Fruit fly (Drosophila melanogaster) whole organism, embryonic: Measurements from ENCODE around the gene CG43755.
A peak's percentile ranks its signal among the peaks of the same experiment; 100 is the strongest.

Experiments
- Adf1 ChIP-seq: fragments of 200-800 bp; sonication (Bioruptor generic); IDR thresholded peaks from 2 replicates; pipeline ENCODE4 v1.3.6; 2022; ENCODE audit warnings: missing biosample characterization, missing genetic modification characterization
- Atf6 ChIP-seq: fragments of 200-800 bp; sonication (Bioruptor generic); IDR thresholded peaks from 2 replicates; pipeline ENCODE4 v1.3.6; 2022; ENCODE audit warnings: missing biosample characterization, missing genetic modification characterization
- Bdp1 ChIP-seq: fragments of 200-800 bp; sonication (Bioruptor generic); optimal IDR thresholded peaks from 3 replicates; lab custom pipeline; 2016; ENCODE audit warnings: missing biosample characterization, missing genetic modification characterization
- CG11456 ChIP-seq: fragments of 200-800 bp; sonication (Bioruptor generic); IDR thresholded peaks from 3 replicates; pipeline ENCODE4 v1.3.6; 2022; ENCODE audit warnings: missing biosample characterization, missing genetic modification characterization
- CG1602 ChIP-seq: fragments of 200-800 bp; sonication (Bioruptor generic); optimal IDR thresholded peaks from 3 replicates; lab custom pipeline; 2016; ENCODE audit warnings: missing biosample characterization, missing genetic modification characterization
- CG1603 ChIP-seq: fragments of 200-800 bp; sonication (Bioruptor generic); optimal IDR thresholded peaks from 2 replicates; lab custom pipeline; 2019; ENCODE audit warnings: missing biosample characterization, mild to moderate bottlenecking, missing genetic modification characterization, moderate library complexity
- CG16813 ChIP-seq: fragments of 200-800 bp; sonication (Bioruptor generic); IDR thresholded peaks from 3 replicates; pipeline ENCODE4 v1.3.6; 2022; ENCODE audit warnings: missing biosample characterization, missing genetic modification characterization; ENCODE audit not compliant: partially characterized antibody
- CG17359 ChIP-seq: fragments of 200-800 bp; sonication (Bioruptor generic); optimal IDR thresholded peaks from 3 replicates; lab custom pipeline; 2018; ENCODE audit warnings: missing biosample characterization, mild to moderate bottlenecking, missing genetic modification characterization, moderate library complexity
- CG2120 ChIP-seq: fragments of 200-800 bp; sonication (Bioruptor generic); optimal IDR thresholded peaks from 3 replicates; lab custom pipeline; 2016; ENCODE audit warnings: missing biosample characterization, missing genetic modification characterization
- CG2129 ChIP-seq: fragments of 200-800 bp; sonication (Bioruptor generic); IDR thresholded peaks from 2 replicates; pipeline ENCODE4 v1.3.6; 2022; ENCODE audit warnings: missing biosample characterization, missing genetic modification characterization; ENCODE audit not compliant: partially characterized antibody
- CG30403 ChIP-seq: fragments of 200-800 bp; sonication (Bioruptor generic); optimal IDR thresholded peaks from 3 replicates; lab custom pipeline; 2016; ENCODE audit warnings: missing biosample characterization, missing genetic modification characterization
- CG31224 ChIP-seq: fragments of 200-800 bp; sonication (Bioruptor generic); IDR thresholded peaks from 2 replicates; pipeline ENCODE4 v1.3.6; 2022; ENCODE audit warnings: missing biosample characterization, missing genetic modification characterization
- CG31365 ChIP-seq: fragments of 200-800 bp; sonication (Bioruptor generic); optimal IDR thresholded peaks from 2 replicates; lab custom pipeline; 2018; ENCODE audit warnings: missing biosample characterization, mild to moderate bottlenecking, missing genetic modification characterization
- CG31388 ChIP-seq: fragments of 200-800 bp; sonication (Bioruptor generic); optimal IDR thresholded peaks from 2 replicates; lab custom pipeline; 2016; ENCODE audit warnings: missing biosample characterization, missing genetic modification characterization
- CG33213 ChIP-seq: fragments of 200-800 bp; sonication (Bioruptor generic); optimal IDR thresholded peaks from 3 replicates; lab custom pipeline; 2016; ENCODE audit warnings: missing biosample characterization, missing genetic modification characterization
- CG34422 ChIP-seq: fragments of 200-800 bp; sonication (Bioruptor generic); IDR thresholded peaks from 3 replicates; pipeline ENCODE4 v1.3.6; 2022; ENCODE audit warnings: missing biosample characterization, missing genetic modification characterization
- CG4360 ChIP-seq: fragments of 200-800 bp; sonication (Bioruptor generic); IDR thresholded peaks from 2 replicates; pipeline ENCODE4 v1.3.6; 2022; ENCODE audit warnings: missing biosample characterization, missing genetic modification characterization
- CG4617 ChIP-seq: fragments of 200-800 bp; sonication (Bioruptor generic); optimal IDR thresholded peaks from 3 replicates; lab custom pipeline; 2016; ENCODE audit warnings: missing biosample characterization, missing genetic modification characterization, borderline replicate concordance
- CG5245 ChIP-seq: fragments of 200-800 bp; sonication (Bioruptor generic); optimal IDR thresholded peaks from 3 replicates; lab custom pipeline; 2016; ENCODE audit warnings: missing biosample characterization, missing genetic modification characterization
- CG7556 ChIP-seq: fragments of 200-800 bp; sonication (Bioruptor generic); optimal IDR thresholded peaks from 2 replicates; lab custom pipeline; 2017; ENCODE audit warnings: missing biosample characterization, mild to moderate bottlenecking, missing genetic modification characterization
- CG7928 ChIP-seq: fragments of 200-800 bp; sonication (Bioruptor generic); optimal IDR thresholded peaks from 2 replicates; lab custom pipeline; 2017; ENCODE audit warnings: missing biosample characterization, mild to moderate bottlenecking, missing genetic modification characterization
- CG9817 ChIP-seq: fragments of 200-800 bp; sonication (Bioruptor generic); optimal IDR thresholded peaks from 2 replicates; lab custom pipeline; 2018; ENCODE audit warnings: missing biosample characterization, mild to moderate bottlenecking, missing genetic modification characterization, moderate library complexity
- CG9932 ChIP-seq: fragments of 200-800 bp; sonication (Bioruptor generic); IDR thresholded peaks from 2 replicates; pipeline ENCODE4 v1.3.6; 2022; ENCODE audit warnings: missing biosample characterization, missing genetic modification characterization
- Deaf1 ChIP-seq: fragments of 200-800 bp; optimal IDR thresholded peaks from 3 replicates; lab custom pipeline; 2019; ENCODE audit warnings: missing biosample characterization, mild to moderate bottlenecking, missing genetic modification characterization, moderate library complexity
- Fer1 ChIP-seq: fragments of 200-800 bp; sonication (Bioruptor generic); optimal IDR thresholded peaks from 2 replicates; lab custom pipeline; 2017; ENCODE audit warnings: missing biosample characterization, mild to moderate bottlenecking, missing genetic modification characterization
- Gug ChIP-seq: fragments of 200-800 bp; sonication (Bioruptor generic); IDR thresholded peaks from 4 replicates; pipeline ENCODE4 v1.3.6; 2022; ENCODE audit warnings: missing biosample characterization, missing genetic modification characterization
- Hmr ChIP-seq: fragments of 200-800 bp; sonication (Bioruptor generic); optimal IDR thresholded peaks from 3 replicates; lab custom pipeline; 2017; ENCODE audit warnings: mild to moderate bottlenecking, missing biosample characterization, missing genetic modification reagents, missing genetic modification characterization
- Lpt ChIP-seq: fragments of >200 bp; optimal IDR thresholded peaks from 2 replicates; lab custom pipeline; 2018; ENCODE audit warnings: missing biosample characterization, missing genetic modification characterization
- Xbp1 ChIP-seq: fragments of 200-800 bp; sonication (Bioruptor generic); optimal IDR thresholded peaks from 3 replicates; lab custom pipeline; 2016; ENCODE audit warnings: missing biosample characterization, mild to moderate bottlenecking, missing genetic modification characterization
- amos ChIP-seq: fragments of 200-800 bp; sonication (Bioruptor generic); IDR thresholded peaks from 2 replicates; pipeline ENCODE4 v1.3.6; 2022; ENCODE audit warnings: missing biosample characterization, missing genetic modification characterization; ENCODE audit not compliant: partially characterized antibody
- br ChIP-seq: fragments of >200 bp; optimal IDR thresholded peaks from 2 replicates; lab custom pipeline; 2017
- chn ChIP-seq: fragments of 200-800 bp; sonication (Bioruptor generic); optimal IDR thresholded peaks from 2 replicates; lab custom pipeline; 2016; ENCODE audit warnings: missing biosample characterization, missing genetic modification characterization
- ci ChIP-seq: fragments of 200-800 bp; sonication (Bioruptor generic); IDR thresholded peaks from 3 replicates; pipeline ENCODE4 v1.3.6; 2022; ENCODE audit warnings: missing biosample characterization, missing genetic modification characterization
- crp ChIP-seq, 2 experiments: fragments of 200-800 bp; sonication (Bioruptor generic); optimal IDR thresholded peaks; 2 replicates in 1 of 2; 3 replicates in 1 of 2; lab custom pipeline; 2017; ENCODE audit warnings: missing biosample characterization in 2 of 2, missing genetic modification characterization in 2 of 2, mild to moderate bottlenecking in 1 of 2, moderate library complexity in 1 of 2
- eyg ChIP-seq: fragments of 200-800 bp; sonication (Bioruptor generic); optimal IDR thresholded peaks from 3 replicates; lab custom pipeline; 2016; ENCODE audit warnings: missing biosample characterization, missing genetic modification characterization
- gce ChIP-seq: fragments of 200-800 bp; sonication (Bioruptor generic); IDR thresholded peaks from 3 replicates; pipeline ENCODE4 v1.3.6; 2022; ENCODE audit warnings: missing biosample characterization, missing genetic modification characterization
- gfzf ChIP-seq: fragments of 200-800 bp; sonication (Bioruptor generic); optimal IDR thresholded peaks from 2 replicates; lab custom pipeline; 2016; ENCODE audit warnings: missing biosample characterization, mild to moderate bottlenecking, missing genetic modification characterization, moderate library complexity
- grn ChIP-seq: fragments of 200-800 bp; sonication (Bioruptor generic); optimal IDR thresholded peaks from 3 replicates; lab custom pipeline; 2017; ENCODE audit warnings: missing biosample characterization, missing genetic modification characterization
- gro ChIP-seq: fragments of 200-800 bp; sonication (Bioruptor generic); optimal IDR thresholded peaks from 2 replicates; lab custom pipeline; 2016; ENCODE audit warnings: missing biosample characterization, missing genetic modification characterization
- jing ChIP-seq: fragments of 200-800 bp; sonication (Bioruptor generic); optimal IDR thresholded peaks from 2 replicates; lab custom pipeline; 2018; ENCODE audit warnings: missing biosample characterization, mild to moderate bottlenecking, missing genetic modification characterization
- mam ChIP-seq: fragments of 200-800 bp; sonication (Bioruptor generic); optimal IDR thresholded peaks from 3 replicates; lab custom pipeline; 2016; ENCODE audit warnings: missing biosample characterization, missing genetic modification characterization
- pan ChIP-seq, 4 experiments: fragments of >200 bp in 3 of 4; fragments of 200-800 bp in 1 of 4; sonication (Bioruptor generic) in 1 of 4; optimal IDR thresholded peaks in 3 of 4; IDR thresholded peaks in 1 of 4; 2 replicates each; pipeline versions ENCODE4 v1.3.6 to Lab custom; 2017 to 2022; ENCODE audit warnings: missing biosample characterization in 2 of 4, missing genetic modification characterization in 2 of 4, mixed read lengths in 1 of 4
- phol ChIP-seq: fragments of 200-800 bp; sonication (Bioruptor generic); optimal IDR thresholded peaks from 3 replicates; lab custom pipeline; 2018; ENCODE audit warnings: missing biosample characterization, mild to moderate bottlenecking, missing genetic modification characterization, moderate library complexity
- pzg ChIP-seq: fragments of 200-800 bp; sonication (Bioruptor generic); optimal IDR thresholded peaks from 3 replicates; lab custom pipeline; 2018; ENCODE audit warnings: missing biosample characterization, mild to moderate bottlenecking, missing genetic modification characterization, moderate library complexity
- rib ChIP-seq: fragments of 200-800 bp; sonication (Bioruptor generic); IDR thresholded peaks from 2 replicates; pipeline ENCODE4 v1.3.6; 2022; ENCODE audit warnings: missing biosample characterization, missing genetic modification characterization
- scrt ChIP-seq: fragments of 200-800 bp; sonication (Bioruptor generic); optimal IDR thresholded peaks from 2 replicates; lab custom pipeline; 2018; ENCODE audit warnings: missing biosample characterization, mild to moderate bottlenecking, missing genetic modification characterization, moderate library complexity
- slbo ChIP-seq: fragments of 200-800 bp; sonication (Bioruptor generic); IDR thresholded peaks from 2 replicates; pipeline ENCODE4 v1.3.6; 2022; ENCODE audit warnings: missing biosample characterization, missing genetic modification characterization
- so ChIP-seq: fragments of 200-800 bp; sonication (Bioruptor generic); IDR thresholded peaks from 3 replicates; pipeline ENCODE4 v1.3.6; 2022; ENCODE audit warnings: missing biosample characterization, missing genetic modification characterization
- tgo ChIP-seq: fragments of 200-800 bp; sonication (Bioruptor generic); IDR thresholded peaks from 3 replicates; pipeline ENCODE4 v1.3.6; 2022; ENCODE audit warnings: missing biosample characterization, missing genetic modification characterization
- tll ChIP-seq, 2 experiments: fragments of 200-800 bp in 1 of 2; fragments of >200 bp in 1 of 2; sonication (Bioruptor generic) in 1 of 2; optimal IDR thresholded peaks; 2 replicates each; lab custom pipeline; 2017 to 2019; ENCODE audit warnings: missing biosample characterization in 2 of 2, missing genetic modification characterization in 2 of 2, mild to moderate bottlenecking in 1 of 2, moderate library complexity in 1 of 2

The CG43755 gene

DNA sequence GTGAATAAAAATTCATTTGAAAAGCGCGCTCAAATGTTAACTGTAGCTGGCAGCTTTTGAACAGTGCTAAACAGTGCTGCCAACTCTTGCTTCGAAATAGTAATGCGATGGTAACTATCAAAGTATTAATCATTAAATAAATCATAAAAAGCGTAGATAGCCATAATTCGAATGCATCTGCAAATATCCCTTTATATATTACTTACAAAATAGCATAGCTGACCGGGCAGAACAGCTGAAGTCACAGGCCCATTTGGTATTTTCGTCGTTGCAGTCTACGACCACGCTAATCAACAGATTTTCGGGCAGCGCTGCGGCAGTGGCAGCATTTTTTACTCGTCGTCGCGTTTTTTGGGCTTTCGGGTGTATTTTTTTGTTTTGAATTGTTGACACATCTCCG is 23.9 kb downstream of the CG43755 start, which contains the start of gene Plc21C (continued):
- peak; percentile 16 to 88 for TF ChIP-seq crp (GFP tag; optimal IDR thresholded peaks at IDR 0.05; lab: Kevin White, UChicago)
- peak; percentile 12 for TF ChIP-seq scrt
- TF ChIP-seq CG7928, result peak; percentile 42
- 0 out of 3 replicates have a peak, but pooled peaks have one; percentile 27 for TF ChIP-seq CG11456 (GFP tag; lab: Robert Waterston, UW)
- TF ChIP-seq gfzf (GFP tag; lab: Kevin White, UChicago), result peak; percentile 93
- peak; percentile 72 for TF ChIP-seq Hmr
- no peak for TF ChIP-seq rib
- TF ChIP-seq CG4360, result no peak
- no peak for TF ChIP-seq Gug
- peak; percentile 51 for TF ChIP-seq Fer1 (GFP tag; lab: Kevin White, UChicago)
- TF ChIP-seq br, result no peak
- peak; percentile 46 for TF ChIP-seq CG9817
- TF ChIP-seq CG17359 (tag; lab: Kevin White, UChicago), result no peak
- TF ChIP-seq CG31365 (tag; lab: Kevin White, UChicago), result no peak
- TF ChIP-seq tgo (GFP tag; lab: Robert Waterston, UW), result 0 out of 3 replicates have a peak, but pooled peaks have one; percentile 23
- TF ChIP-seq CG1603 (tag; lab: Kevin White, UChicago), result peak; percentile 82
- peak; percentile 62 for TF ChIP-seq slbo
- peak; percentile 68 for TF ChIP-seq phol (tag; lab: Kevin White, UChicago)
- TF ChIP-seq Xbp1 (GFP tag; lab: Kevin White, UChicago), result peak; percentile 65
- TF ChIP-seq pan (optimal IDR thresholded peaks at IDR 0.05; lab: Kevin White, UChicago), result no peak
- TF ChIP-seq pan (GFP tag; optimal IDR thresholded peaks at IDR 0.05 in 1 of 2, IDR thresholded peaks at IDR 0.05 in 1 of 2), result no peak
- no peak for TF ChIP-seq so (GFP tag; lab: Robert Waterston, UW)
- TF ChIP-seq amos (GFP tag; lab: Robert Waterston, UW), result peak; percentile 31; the same call in 1 of the 2 replicates
- no peak for TF ChIP-seq tll (GFP tag; optimal IDR thresholded peaks at IDR 0.05; lab: Kevin White, UChicago)
- TF ChIP-seq Atf6 (GFP tag; lab: Robert Waterston, UW), result peak; percentile 42; the same call in 1 of the 2 replicates
- TF ChIP-seq Deaf1, result peak; percentile 74
- no peak for TF ChIP-seq CG31388 (GFP tag; lab: Kevin White, UChicago)
- peak; percentile 57 for TF ChIP-seq mam (GFP tag; lab: Kevin White, UChicago)
- peak; percentile 43 for TF ChIP-seq CG7556 (GFP tag; lab: Kevin White, UChicago)
- peak; percentile 92 for TF ChIP-seq Adf1
- TF ChIP-seq Lpt (GFP tag; lab: Kevin White, UChicago), result no peak
- TF ChIP-seq CG34422, result 0 out of 3 replicates have a peak, but pooled peaks have one; percentile 46
- TF ChIP-seq CG2120 (GFP tag; lab: Kevin White, UChicago), result peak; percentile 70
- no peak for TF ChIP-seq eyg (GFP tag; lab: Kevin White, UChicago)
- peak; percentile 29 for TF ChIP-seq CG4617 (GFP tag; lab: Kevin White, UChicago)
- TF ChIP-seq gro (GFP tag; lab: Kevin White, UChicago), result peak; percentile 42
- TF ChIP-seq pzg, result peak; percentile 96
- no peak for TF ChIP-seq CG2129 (GFP tag; lab: Robert Waterston, UW)
- peak; percentile 52 for TF ChIP-seq CG33213 (GFP tag; lab: Kevin White, UChicago)
- TF ChIP-seq CG30403 (GFP tag; lab: Kevin White, UChicago), result peak; percentile 52
- peak; percentile 38 for TF ChIP-seq CG1602
- peak; percentile 10 for TF ChIP-seq Bdp1 (GFP tag; lab: Kevin White, UChicago)
- TF ChIP-seq ci (GFP tag; lab: Robert Waterston, UW), result 0 out of 3 replicates have a peak, but pooled peaks have one; percentile 16
- TF ChIP-seq CG16813 (GFP tag; lab: Robert Waterston, UW), result peak; percentile 53; the same call in 2 of the 3 replicates
- TF ChIP-seq CG9932 (GFP tag; lab: Robert Waterston, UW), result peak; percentile 65
- no peak for TF ChIP-seq CG5245 (GFP tag; lab: Kevin White, UChicago)
- no peak for TF ChIP-seq CG31224 (GFP tag; lab: Robert Waterston, UW)
- peak; percentile 48 for TF ChIP-seq grn (GFP tag; lab: Kevin White, UChicago)
- peak; percentile 46 for TF ChIP-seq chn (GFP tag; lab: Kevin White, UChicago)
- TF ChIP-seq gce, result no peak
- TF ChIP-seq jing (GFP tag; lab: Kevin White, UChicago), result no peak
